Worm (Caenorhabditis elegans): ENCODE measurements around the gene cnc-6.

DNA sequence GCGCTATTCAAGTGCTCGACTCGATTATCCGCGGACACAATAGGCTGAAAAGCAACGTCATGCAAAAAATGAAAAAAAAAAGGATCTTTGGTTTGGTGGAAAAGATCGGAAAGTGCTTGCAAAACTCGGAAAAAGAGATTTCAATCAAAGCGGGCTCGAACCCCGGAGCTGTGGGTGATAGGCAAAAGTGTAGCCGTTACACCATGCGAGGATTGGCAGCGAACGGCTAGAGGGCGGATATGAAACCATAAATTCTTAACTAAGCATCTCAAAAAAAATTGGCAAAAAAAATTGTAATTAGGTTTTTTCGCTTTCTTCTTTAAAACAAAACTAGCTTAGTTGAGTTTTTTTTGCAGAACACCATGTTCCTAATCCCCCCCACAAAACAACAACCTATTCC, 18.8 kb upstream of the cnc-6 start:
- TF ChIP-seq unc-62 (GFP tag; optimal IDR thresholded peaks at IDR 0.05 in 1 of 2) (no peak), unc-62 (tag; optimal IDR thresholded peaks at IDR 0.05) (no peak), sdz-12 (GFP tag; optimal IDR thresholded peaks at IDR 0.05) (no peak)

Data from whole organism, L4 larva.